Fruit fly (Drosophila melanogaster): Measurements from ENCODE around the gene CG42245.

Gene CG42245

dm6 chr3L:2589167-2589910 is 42.2 kb upstream of the CG42245 start, which contains the start of gene dos (continued):
- no peak for TF ChIP-seq kah (GFP tag; optimal IDR thresholded peaks at IDR 0.05)
- TF ChIP-seq Myb (GFP tag; optimal IDR thresholded peaks at IDR 0.05), result peak; percentile 10
- no peak for TF ChIP-seq CG11723 (GFP tag; optimal IDR thresholded peaks at IDR 0.05)
- no peak for TF ChIP-seq CG12236 (GFP tag; optimal IDR thresholded peaks at IDR 0.05)
- peak; percentile 74 for TF ChIP-seq vnd (GFP tag; IDR thresholded peaks at IDR 0.05; ENCODE audit: partially characterized antibody)
- TF ChIP-seq Taf1 (GFP tag; IDR thresholded peaks at IDR 0.05), result no peak
- TF ChIP-seq ems (GFP tag; optimal IDR thresholded peaks at IDR 0.05), result peak; percentile 62
- TF ChIP-seq CG10543 (GFP tag; optimal IDR thresholded peaks at IDR 0.05), result peak; percentile 59
- no peak for TF ChIP-seq luna (GFP tag; optimal IDR thresholded peaks at IDR 0.05)
- no peak for TF ChIP-seq CG11696 (GFP tag; IDR thresholded peaks at IDR 0.05)
- TF ChIP-seq da (GFP tag; optimal IDR thresholded peaks at IDR 0.05), result no peak
- peak; percentile 22 for TF ChIP-seq CG9609 (GFP tag; optimal IDR thresholded peaks at IDR 0.05)
- no peak for TF ChIP-seq tll (GFP tag; optimal IDR thresholded peaks at IDR 0.05)
- peak; percentile 92 for TF ChIP-seq nerfin-1 (tag; optimal IDR thresholded peaks at IDR 0.05)
- no peak for TF ChIP-seq run (tag; optimal IDR thresholded peaks at IDR 0.05)
- TF ChIP-seq CG11093 (GFP tag; IDR thresholded peaks at IDR 0.05), result no peak
- peak; percentile 22 for TF ChIP-seq Sox100B (GFP tag; optimal IDR thresholded peaks at IDR 0.05)
- TF ChIP-seq YL-1 (GFP tag; optimal IDR thresholded peaks at IDR 0.05), result peak; percentile 78
- peak; percentile 70 for TF ChIP-seq Max (GFP tag; optimal IDR thresholded peaks at IDR 0.05)
- peak; percentile 9 for TF ChIP-seq bab2 (GFP tag; optimal IDR thresholded peaks at IDR 0.05)
- TF ChIP-seq Dek (tag; optimal IDR thresholded peaks at IDR 0.05), result peak; percentile 16
- no peak for TF ChIP-seq CG15479 (GFP tag; optimal IDR thresholded peaks at IDR 0.05)
- peak; percentile 52 for TF ChIP-seq grau (tag; optimal IDR thresholded peaks at IDR 0.05)
- no peak for TF ChIP-seq stc (GFP tag; IDR thresholded peaks at IDR 0.05)
- peak; percentile 57 for TF ChIP-seq CG33213 (GFP tag; optimal IDR thresholded peaks at IDR 0.05)
- TF ChIP-seq CG15514 (GFP tag; optimal IDR thresholded peaks at IDR 0.05), result peak; percentile 76
- TF ChIP-seq crc (GFP tag; optimal IDR thresholded peaks at IDR 0.05), result no peak
- TF ChIP-seq CG11085 (GFP tag; IDR thresholded peaks at IDR 0.05), result no peak
- TF ChIP-seq CG10366 (GFP tag; IDR thresholded peaks at IDR 0.05), result no peak
- TF ChIP-seq cato (GFP tag; optimal IDR thresholded peaks at IDR 0.05; ENCODE audit: borderline replicate concordance), result peak; percentile 22
- no peak for TF ChIP-seq ssp (GFP tag; IDR thresholded peaks at IDR 0.05)
- TF ChIP-seq CG6175 (GFP tag; IDR thresholded peaks at IDR 0.05), result no peak
- no peak for TF ChIP-seq kni (GFP tag; optimal IDR thresholded peaks at IDR 0.05)
- TF ChIP-seq dan (GFP tag; IDR thresholded peaks at IDR 0.05), result no peak
- peak; percentile 47 for TF ChIP-seq PHDP (tag; optimal IDR thresholded peaks at IDR 0.05)
- TF ChIP-seq Hmx (GFP tag; optimal IDR thresholded peaks at IDR 0.05), result no peak
- TF ChIP-seq CG14050 (GFP tag; IDR thresholded peaks at IDR 0.05), result no peak
- TF ChIP-seq CG7271 (tag; optimal IDR thresholded peaks at IDR 0.05), result peak; percentile 27
- peak in 1 of 2 experiments; percentile 27 for TF ChIP-seq Eip74EF (GFP tag; optimal IDR thresholded peaks at IDR 0.05)
- TF ChIP-seq Hr39 (optimal IDR thresholded peaks at IDR 0.05), result no peak
- TF ChIP-seq salm (tag; optimal IDR thresholded peaks at IDR 0.05), result no peak
- TF ChIP-seq Six4 (GFP tag; optimal IDR thresholded peaks at IDR 0.05), result peak; percentile 5
- TF ChIP-seq MESR4 (GFP tag; optimal IDR thresholded peaks at IDR 0.05), result peak; percentile 67
- no peak for TF ChIP-seq HHEX (GFP tag; optimal IDR thresholded peaks at IDR 0.05)
- peak; percentile 29 for TF ChIP-seq CG18764 (GFP tag; optimal IDR thresholded peaks at IDR 0.05)
- no peak for TF ChIP-seq pita (GFP tag; optimal IDR thresholded peaks at IDR 0.05)
- TF ChIP-seq sc (optimal IDR thresholded peaks at IDR 0.05), result no peak
- no peak for TF ChIP-seq sc (GFP tag; optimal IDR thresholded peaks at IDR 0.05)
- TF ChIP-seq NC2α (GFP tag; optimal IDR thresholded peaks at IDR 0.05), result no peak
- no peak for TF ChIP-seq usp (GFP tag; optimal IDR thresholded peaks at IDR 0.05)
